Worm (Caenorhabditis elegans) whole organism, L2 larva: ENCODE results near the gene nhr-37.

Source experiments
- alr-1 ChIP-seq: fragments of 150-350 bp; optimal IDR thresholded peaks from 2 replicates; lab custom pipeline; 2014; ENCODE audit warnings: missing biosample characterization, missing genetic modification characterization
- elt-3 ChIP-seq: sonication (generic microtip); optimal IDR thresholded peaks from 2 replicates; lab custom pipeline; 2017; ENCODE audit warnings: missing biosample characterization, missing genetic modification characterization

DNA sequence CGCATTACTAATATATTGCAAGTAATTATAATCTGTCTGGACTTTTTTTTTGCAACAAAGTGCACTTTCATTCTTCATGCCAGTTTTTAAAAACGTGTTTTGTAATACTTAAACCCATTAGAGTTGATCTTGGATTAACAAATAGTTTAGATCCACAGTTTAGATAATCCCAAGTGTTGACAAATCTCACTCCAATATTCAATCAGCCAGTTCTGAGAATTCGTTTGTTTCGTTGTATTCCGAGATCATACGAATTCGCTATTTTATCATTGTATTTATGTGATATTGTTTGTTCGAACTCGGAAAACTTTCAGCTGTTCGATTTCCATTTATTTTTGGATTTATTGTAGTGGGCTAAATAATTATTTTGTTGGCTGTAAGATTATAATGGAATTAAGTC lies 23.8 kb downstream of the nhr-37 start:
- TF ChIP-seq elt-3 (tag; lab: Kevin White, UChicago) = no peak
- TF ChIP-seq alr-1 = no peak
